Worm (Caenorhabditis elegans) whole organism, L2 larva: ENCODE measurements around the gene srw-42.

ENCODE experiments used
- ZK546.5 ChIP-seq: sonication (generic microtip); optimal IDR thresholded peaks from 2 replicates; lab custom pipeline; 2017; ENCODE audit warnings: missing biosample characterization, missing genetic modification characterization
- aly-2 ChIP-seq: fragments of 150-350 bp; optimal IDR thresholded peaks from 2 replicates; lab custom pipeline; 2014; ENCODE audit warnings: missing biosample characterization, missing genetic modification characterization
- ama-1 ChIP-seq: fragments of 150-350 bp; optimal IDR thresholded peaks from 2 replicates; lab custom pipeline; 2018; ENCODE audit warnings: inconsistent platforms
- lin-39 ChIP-seq: fragments of 150-350 bp; optimal IDR thresholded peaks from 2 replicates; lab custom pipeline; 2014; ENCODE audit warnings: missing biosample characterization, missing genetic modification reagents, missing genetic modification characterization
- nhr-21 ChIP-seq: fragments of 150-350 bp; optimal IDR thresholded peaks from 2 replicates; lab custom pipeline; 2014; ENCODE audit warnings: missing biosample characterization, missing genetic modification characterization
- nhr-237 ChIP-seq: fragments of 150-350 bp; optimal IDR thresholded peaks from 2 replicates; lab custom pipeline; 2014; ENCODE audit warnings: missing biosample characterization, missing genetic modification characterization
- unc-39 ChIP-seq: fragments of 150-350 bp; optimal IDR thresholded peaks from 2 replicates; lab custom pipeline; 2014; ENCODE audit warnings: missing biosample characterization, missing genetic modification characterization
- zag-1 ChIP-seq: fragments of 150-350 bp; optimal IDR thresholded peaks from 2 replicates; lab custom pipeline; 2014; ENCODE audit warnings: missing biosample characterization, missing genetic modification characterization
- ztf-11 ChIP-seq: sonication (generic microtip); optimal IDR thresholded peaks from 2 replicates; lab custom pipeline; 2017; ENCODE audit warnings: missing biosample characterization, missing genetic modification characterization

DNA sequence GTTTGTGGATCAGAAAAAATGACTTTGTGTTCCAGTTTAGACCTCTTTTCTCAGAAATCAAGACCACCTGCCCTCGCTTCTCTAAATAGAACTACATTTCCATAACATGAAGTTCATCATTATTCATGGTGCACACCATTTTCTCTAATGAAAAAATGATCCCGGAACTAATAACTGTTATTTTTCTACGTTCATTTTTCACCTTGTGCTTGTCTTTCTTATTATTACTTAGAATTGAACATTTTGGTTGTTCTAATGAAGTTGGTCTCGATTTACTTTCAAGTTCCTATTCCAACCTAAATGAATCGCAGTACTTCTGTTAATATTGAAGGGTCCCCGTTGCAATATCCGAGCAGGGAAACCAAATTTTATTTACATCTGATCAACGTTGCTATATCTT is 10.7 kb downstream of the srw-42 start, which contains the start of gene srw-36:
- no peak for TF ChIP-seq nhr-21 (tag; lab: Kevin White, UChicago)
- no peak for TF ChIP-seq ZK546.5 (tag; lab: Kevin White, UChicago)
- no peak for TF ChIP-seq ztf-11 (tag; lab: Kevin White, UChicago)
- TF ChIP-seq unc-39 (tag; lab: Kevin White, UChicago): no peak
- no peak for TF ChIP-seq lin-39 (tag; lab: Kevin White, UChicago)
- no peak for TF ChIP-seq ama-1
- no peak for TF ChIP-seq aly-2 (tag; lab: Kevin White, UChicago)
- no peak for TF ChIP-seq zag-1 (tag; lab: Kevin White, UChicago)
- no peak for TF ChIP-seq nhr-237 (tag; lab: Kevin White, UChicago)
